Fruit fly (Drosophila melanogaster): ENCODE data around the gene CG12256.

DNA sequence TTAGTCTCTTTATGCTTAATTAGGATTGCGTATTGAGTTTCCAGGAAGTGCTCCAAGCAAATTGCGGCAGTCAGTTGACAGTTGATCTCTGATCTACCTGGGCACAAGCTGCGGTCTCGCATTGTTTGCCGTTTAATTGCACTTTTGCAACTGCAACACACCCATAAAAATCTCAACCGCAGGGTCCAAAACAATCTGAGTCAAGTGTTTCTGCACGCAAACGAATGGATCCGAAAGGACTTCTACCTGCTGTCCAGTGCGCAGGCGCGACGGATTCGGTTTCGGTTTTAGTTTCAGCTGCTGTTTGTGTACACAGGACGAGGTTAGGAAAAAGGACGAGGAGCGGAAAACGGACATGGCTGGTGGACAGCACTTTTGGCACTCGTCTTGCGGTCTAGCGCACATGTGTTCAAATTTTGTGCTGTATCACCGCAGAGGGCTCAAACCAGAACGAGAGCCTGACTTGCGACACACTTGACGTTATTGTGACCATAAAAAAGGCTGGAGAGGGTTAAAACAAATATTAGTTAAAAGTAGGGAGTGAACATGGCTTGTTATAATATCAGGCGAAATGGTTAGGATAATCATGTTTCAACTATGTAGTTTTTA lies 26.4 kb upstream of the CG12256 start:
- TF ChIP-seq Clk (GFP tag; optimal IDR thresholded peaks at IDR 0.05) = no peak
- TF ChIP-seq pad (GFP tag; optimal IDR thresholded peaks at IDR 0.05) = no peak
- no peak for TF ChIP-seq ovo (GFP tag; optimal IDR thresholded peaks at IDR 0.05)

Measured in whole organism, adult.